Worm (Caenorhabditis elegans): Measurements from ENCODE around the gene ufd-2.

DNA sequence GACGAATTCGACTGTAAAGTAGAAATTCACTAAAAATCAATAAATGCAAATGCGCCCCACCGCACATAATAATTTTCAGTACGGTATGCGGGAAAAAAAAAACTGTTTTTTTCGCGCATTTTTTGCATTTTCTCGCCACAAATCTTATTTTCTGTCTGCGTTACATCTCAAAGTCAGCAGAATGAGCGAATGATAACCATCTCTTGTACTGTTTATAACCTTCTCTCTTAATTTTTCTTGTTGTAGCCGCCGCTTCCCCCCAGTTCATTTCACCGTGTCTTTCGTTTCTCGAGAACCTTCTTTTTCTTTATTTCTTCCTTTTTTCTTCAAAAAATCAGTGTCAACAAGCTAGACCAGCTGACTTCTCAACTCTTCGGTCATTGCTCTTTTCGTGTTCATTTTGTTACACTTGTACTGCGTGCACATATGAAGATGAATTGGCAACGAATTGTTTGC lies 47.0 kb upstream of the ufd-2 start:
- TF ChIP-seq unc-55 (GFP tag; optimal IDR thresholded peaks at IDR 0.05) (no peak), lin-11 (tag; optimal IDR thresholded peaks at IDR 0.05) (no peak), ztf-4 (tag; optimal IDR thresholded peaks at IDR 0.05) (no peak), mdl-1 (tag; optimal IDR thresholded peaks at IDR 0.05) (no peak), fos-1 (tag; optimal IDR thresholded peaks at IDR 0.05) (peak; percentile 1), snpc-4 (tag; optimal IDR thresholded peaks at IDR 0.05) (no peak), unc-62 (GFP tag; optimal IDR thresholded peaks at IDR 0.05) (no peak), blmp-1 (tag; optimal IDR thresholded peaks at IDR 0.05; ENCODE audit: insufficient read depth) (peak; percentile 17), skn-1 (tag; optimal IDR thresholded peaks at IDR 0.05) (no peak), nhr-6 (tag; optimal IDR thresholded peaks at IDR 0.05) (no peak), egl-27 (tag; optimal IDR thresholded peaks at IDR 0.05) (no peak), lin-13 (GFP tag; optimal IDR thresholded peaks at IDR 0.05) (no peak), ZK546.5 (tag; optimal IDR thresholded peaks at IDR 0.05) (no peak), nhr-12 (tag; optimal IDR thresholded peaks at IDR 0.05) (no peak)

Data from whole organism, L2 larva.